Worm (Caenorhabditis elegans) whole organism, L4 larva: ENCODE data around the gene Y48G9A.11.

ENCODE experiments used
- Y75B8A.6 ChIP-seq: fragments of 200-800 bp; sonication (Bioruptor generic); IDR thresholded peaks from 2 replicates; pipeline ENCODE4 v1.3.6; 2022; ENCODE audit warnings: missing genetic modification reagents, missing genetic modification characterization, missing compliant biosample characterization
- ama-1 ChIP-seq: fragments of 150-350 bp; optimal IDR thresholded peaks from 2 replicates; lab custom pipeline; 2014; ENCODE audit warnings: inconsistent platforms, mixed read lengths
- ceh-32 ChIP-seq: sonication (generic microtip); optimal IDR thresholded peaks from 2 replicates; lab custom pipeline; 2016; ENCODE audit warnings: mild to moderate bottlenecking, missing genetic modification characterization, missing compliant biosample characterization; ENCODE audit not compliant: poor library complexity
- dpl-1 ChIP-seq: fragments of 150-350 bp; optimal IDR thresholded peaks from 2 replicates; lab custom pipeline; 2014; ENCODE audit warnings: missing biosample characterization, missing genetic modification reagents, missing genetic modification characterization
- lim-7 ChIP-seq: fragments of 200-800 bp; sonication (Bioruptor generic); IDR thresholded peaks from 2 replicates; pipeline ENCODE4 v1.3.6; 2022; ENCODE audit warnings: missing genetic modification characterization, missing compliant biosample characterization
- lir-3 ChIP-seq: sonication (generic microtip); optimal IDR thresholded peaks from 2 replicates; lab custom pipeline; 2016; ENCODE audit warnings: mild to moderate bottlenecking, missing genetic modification characterization, missing compliant biosample characterization
- mep-1 ChIP-seq: fragments of 150-350 bp; sonication (generic microtip); optimal IDR thresholded peaks from 3 replicates; lab custom pipeline; 2014; ENCODE audit warnings: missing biosample characterization, missing genetic modification characterization
- nhr-237 ChIP-seq: sonication (generic microtip); optimal IDR thresholded peaks from 2 replicates; lab custom pipeline; 2017; ENCODE audit warnings: missing biosample characterization, missing genetic modification characterization
- nhr-25 ChIP-seq: sonication (generic microtip); optimal IDR thresholded peaks from 2 replicates; lab custom pipeline; 2017; ENCODE audit warnings: missing genetic modification characterization, mild to moderate bottlenecking, missing compliant biosample characterization, antibody characterized with exemption, moderate library complexity, borderline replicate concordance; ENCODE audit not compliant: insufficient read depth

- TF ChIP-seq ama-1 (lab: Kevin White, UChicago) (no peak), nhr-237 (tag; lab: Kevin White, UChicago) (no peak), lim-7 (no peak), nhr-25 (tag; lab: Kevin White, UChicago) (no peak), ceh-32 (tag; lab: Kevin White, UChicago) (no peak), dpl-1 (GFP tag; lab: Kevin White, UChicago) (no peak), mep-1 (tag; lab: Kevin White, UChicago) (no peak), Y75B8A.6 (GFP tag; lab: Robert Waterston, UW) (no peak), lir-3 (tag; lab: Kevin White, UChicago) (no peak)
These were observed 5.3 kb downstream of the Y48G9A.11 start for ce11 chrIII:2111376-2111775.
